In genomic region chr3L:3338882-3339590, dm6 we compare ENCODE assay signal across 4 fruit fly cellular contexts.
A peak's percentile ranks its signal among the peaks of the same experiment; 100 is the strongest.
TF ChIP-seq lines count a peak whose summit lies in the region.

No protein-coding gene starts in this region.

- no peak for TF ChIP-seq CTCF in whole organism, embryonic (GFP tag; optimal IDR thresholded peaks at IDR 0.05; lab: Kevin White, UChicago)

TF ChIP-seq in whole organism, adult, 20 proteins besides CTCF, POLR2A, EP300 and RAD21:
- TF ChIP-seq toe (GFP tag; optimal IDR thresholded peaks at IDR 0.05; lab: Kevin White, UChicago) (no peak), CG14711 (tag; optimal IDR thresholded peaks at IDR 0.05; lab: Kevin White, UChicago) (peak; percentile 6)

TF ChIP-seq in whole organism, embryonic, 481 proteins besides CTCF, POLR2A, EP300 and RAD21 (continues in another document):
- TF ChIP-seq CG14667 (GFP tag; IDR thresholded peaks at IDR 0.05; lab: Robert Waterston, UW) (no peak), ase (GFP tag; IDR thresholded peaks at IDR 0.05; lab: Robert Waterston, UW) (0 out of 3 replicates have a peak, but pooled peaks have one; percentile 24), CG12236 (GFP tag; optimal IDR thresholded peaks at IDR 0.05; lab: Kevin White, UChicago) (no peak), CG4820 (GFP tag; optimal IDR thresholded peaks at IDR 0.05; lab: Kevin White, UChicago) (no peak), CG1603 (tag; optimal IDR thresholded peaks at IDR 0.05; lab: Kevin White, UChicago) (peak; percentile 16), Fer1 (GFP tag; optimal IDR thresholded peaks at IDR 0.05; lab: Kevin White, UChicago) (no peak), CG8388 (GFP tag; optimal IDR thresholded peaks at IDR 0.05; lab: Kevin White, UChicago) (peak; percentile 28), al (GFP tag; IDR thresholded peaks at IDR 0.05; lab: Robert Waterston, UW) (no peak), tup (GFP tag; optimal IDR thresholded peaks at IDR 0.05; lab: Kevin White, UChicago) (no peak), CG3163 (GFP tag; optimal IDR thresholded peaks at IDR 0.05; lab: Kevin White, UChicago) (no peak), Mrtf (GFP tag; IDR thresholded peaks at IDR 0.05; lab: Robert Waterston, UW) (no peak), CG1529 (GFP tag; optimal IDR thresholded peaks at IDR 0.05; lab: Kevin White, UChicago) (no peak), CG1832 (GFP tag; optimal IDR thresholded peaks at IDR 0.05; lab: Kevin White, UChicago) (no peak), CG18764 (GFP tag; optimal IDR thresholded peaks at IDR 0.05; lab: Kevin White, UChicago) (no peak), BtbVII (GFP tag; optimal IDR thresholded peaks at IDR 0.05; lab: Kevin White, UChicago) (no peak), YL-1 (GFP tag; optimal IDR thresholded peaks at IDR 0.05; lab: Kevin White, UChicago) (no peak), CG7372 (GFP tag; IDR thresholded peaks at IDR 0.05; lab: Robert Waterston, UW) (no peak), tap (tag; optimal IDR thresholded peaks at IDR 0.05; lab: Kevin White, UChicago) (no peak), nmo (GFP tag; optimal IDR thresholded peaks at IDR 0.05; lab: Kevin White, UChicago) (peak; percentile 38), CG10565 (GFP tag; optimal IDR thresholded peaks at IDR 0.05; lab: Kevin White, UChicago) (no peak), CG1792 (GFP tag; optimal IDR thresholded peaks at IDR 0.05; lab: Kevin White, UChicago) (no peak), HLH3B (GFP tag; IDR thresholded peaks at IDR 0.05; lab: Robert Waterston, UW) (no peak), CG6854 (GFP tag; optimal IDR thresholded peaks at IDR 0.05; lab: Kevin White, UChicago) (no peak), Xrp1 (GFP tag; IDR thresholded peaks at IDR 0.05; lab: Robert Waterston, UW) (no peak), salm (tag; optimal IDR thresholded peaks at IDR 0.05; lab: Kevin White, UChicago) (no peak), CG17361 (GFP tag; IDR thresholded peaks at IDR 0.05; lab: Robert Waterston, UW) (no peak), cg (GFP tag; optimal IDR thresholded peaks at IDR 0.05; lab: Kevin White, UChicago) (no peak), Oaz (GFP tag; IDR thresholded peaks at IDR 0.05; lab: Robert Waterston, UW) (no peak), Hmr (GFP tag; optimal IDR thresholded peaks at IDR 0.05; lab: Kevin White, UChicago) (no peak), chn (GFP tag; optimal IDR thresholded peaks at IDR 0.05; lab: Kevin White, UChicago) (no peak), Vsx1 (GFP tag; optimal IDR thresholded peaks at IDR 0.05; lab: Kevin White, UChicago) (no peak), Drgx (GFP tag; IDR thresholded peaks at IDR 0.05; lab: Robert Waterston, UW) (peak; percentile 75)

TF ChIP-seq in whole organism, prepupa, 60 proteins besides CTCF, POLR2A, EP300 and RAD21 (continues in another document):
- peak; percentile 70 for TF ChIP-seq spab (GFP tag; optimal IDR thresholded peaks at IDR 0.05; lab: Kevin White, UChicago)
- TF ChIP-seq CG10669 (GFP tag; optimal IDR thresholded peaks at IDR 0.05; lab: Kevin White, UChicago) = peak; percentile 75
- TF ChIP-seq CG15336 (GFP tag; IDR thresholded peaks at IDR 0.05; lab: Robert Waterston, UW) = peak; percentile 77
- no peak for TF ChIP-seq Ets21C (GFP tag; optimal IDR thresholded peaks at IDR 0.05; lab: Kevin White, UChicago)
- TF ChIP-seq OdsH (GFP tag; optimal IDR thresholded peaks at IDR 0.05; lab: Kevin White, UChicago) = peak; percentile 48
- no peak for TF ChIP-seq Met (GFP tag; optimal IDR thresholded peaks at IDR 0.05; lab: Kevin White, UChicago)
- TF ChIP-seq Ets96B (tag; optimal IDR thresholded peaks at IDR 0.05; lab: Kevin White, UChicago) = peak; percentile 79
- no peak for TF ChIP-seq svp (GFP tag; lab: Kevin White, UChicago)
- no peak for TF ChIP-seq esn (GFP tag; optimal IDR thresholded peaks at IDR 0.05; lab: Kevin White, UChicago)
- TF ChIP-seq CG10631 (GFP tag; optimal IDR thresholded peaks at IDR 0.05; lab: Kevin White, UChicago) = peak; percentile 8
- TF ChIP-seq CG6792 (GFP tag; optimal IDR thresholded peaks at IDR 0.05; lab: Kevin White, UChicago) = no peak
- peak; percentile 12 for TF ChIP-seq net (GFP tag; optimal IDR thresholded peaks at IDR 0.05; lab: Kevin White, UChicago)
- TF ChIP-seq Hr39 (GFP tag; optimal IDR thresholded peaks at IDR 0.05; lab: Kevin White, UChicago) = no peak
- TF ChIP-seq eg (GFP tag; IDR thresholded peaks at IDR 0.05; lab: Robert Waterston, UW) = peak; percentile 75
- peak; percentile 44 for TF ChIP-seq CG9139 (GFP tag; optimal IDR thresholded peaks at IDR 0.05; lab: Kevin White, UChicago)
- peak; percentile 23 for TF ChIP-seq pdm3 (GFP tag; optimal IDR thresholded peaks at IDR 0.05; lab: Kevin White, UChicago)
- TF ChIP-seq CG16779 (tag; optimal IDR thresholded peaks at IDR 0.05; lab: Kevin White, UChicago) = peak; percentile 30
- TF ChIP-seq CG8119 (GFP tag; IDR thresholded peaks at IDR 0.05; lab: Robert Waterston, UW) = peak; percentile 89
- TF ChIP-seq CG6808 (GFP tag; optimal IDR thresholded peaks at IDR 0.05; lab: Kevin White, UChicago) = peak; percentile 70
- peak; percentile 78 for TF ChIP-seq CG6276 (GFP tag; optimal IDR thresholded peaks at IDR 0.05; lab: Kevin White, UChicago)
- TF ChIP-seq fkh (GFP tag; optimal IDR thresholded peaks at IDR 0.05; lab: Kevin White, UChicago) = no peak
- TF ChIP-seq CG3032 (tag; optimal IDR thresholded peaks at IDR 0.05; lab: Kevin White, UChicago) = peak; percentile 77
- TF ChIP-seq topi (GFP tag; optimal IDR thresholded peaks at IDR 0.05; lab: Kevin White, UChicago) = peak; percentile 18
- TF ChIP-seq Eip93F (GFP tag; optimal IDR thresholded peaks at IDR 0.05; lab: Kevin White, UChicago) = no peak
- no peak for TF ChIP-seq Eip75B (GFP tag; optimal IDR thresholded peaks at IDR 0.05; lab: Kevin White, UChicago)
- TF ChIP-seq CG32006 (GFP tag; optimal IDR thresholded peaks at IDR 0.05; lab: Kevin White, UChicago) = peak; percentile 85
- peak in 1 of 2 experiments; percentile 51 for TF ChIP-seq salr (GFP tag; optimal IDR thresholded peaks at IDR 0.05; lab: Kevin White, UChicago)
- no peak for TF ChIP-seq CG8319 (GFP tag; optimal IDR thresholded peaks at IDR 0.05; lab: Kevin White, UChicago)
- TF ChIP-seq dac (GFP tag; optimal IDR thresholded peaks at IDR 0.05; lab: Kevin White, UChicago) = peak; percentile 59
- peak; percentile 44 for TF ChIP-seq Sox14 (GFP tag; optimal IDR thresholded peaks at IDR 0.05; lab: Kevin White, UChicago)
- no peak; the same call in 1 of the 2 replicates for TF ChIP-seq Gug (GFP tag; IDR thresholded peaks at IDR 0.05; lab: Robert Waterston, UW)
- TF ChIP-seq CG31627 (GFP tag; optimal IDR thresholded peaks at IDR 0.05; lab: Kevin White, UChicago) = no peak
- TF ChIP-seq Eip78C (GFP tag; lab: Kevin White, UChicago) = peak; percentile 58

TF ChIP-seq in whole organism, pupa, 21 proteins besides CTCF, POLR2A, EP300 and RAD21:
- TF ChIP-seq CG4496 (GFP tag; IDR thresholded peaks at IDR 0.05; lab: Robert Waterston, UW) = peak; percentile 33; the same call in 1 of the 3 replicates
- TF ChIP-seq CG9948 (tag; optimal IDR thresholded peaks at IDR 0.05; lab: Kevin White, UChicago) = peak; percentile 63
- peak; percentile 53 for TF ChIP-seq gl (tag; optimal IDR thresholded peaks at IDR 0.05; lab: Kevin White, UChicago)
- peak; percentile 39; the same call in 2 of the 3 replicates for TF ChIP-seq fd96Ca (GFP tag; IDR thresholded peaks at IDR 0.05; lab: Robert Waterston, UW)
- peak; percentile 66 for TF ChIP-seq CG12605 (GFP tag; IDR thresholded peaks at IDR 0.05; lab: Robert Waterston, UW)
- peak; percentile 78 for TF ChIP-seq CG17806 (tag; optimal IDR thresholded peaks at IDR 0.05; lab: Kevin White, UChicago)
- peak; percentile 65 for TF ChIP-seq CG15710 (tag; optimal IDR thresholded peaks at IDR 0.05; lab: Kevin White, UChicago)
- TF ChIP-seq Snoo (tag; optimal IDR thresholded peaks at IDR 0.05; lab: Kevin White, UChicago) = no peak
- peak; percentile 89 for TF ChIP-seq CG14655 (GFP tag; optimal IDR thresholded peaks at IDR 0.05; lab: Kevin White, UChicago)
- no peak for TF ChIP-seq CG10348 (GFP tag; IDR thresholded peaks at IDR 0.05; lab: Robert Waterston, UW)
- TF ChIP-seq D1 (tag; optimal IDR thresholded peaks at IDR 0.05; lab: Kevin White, UChicago) = no peak
- peak; percentile 47 for TF ChIP-seq Ets98B (GFP tag; IDR thresholded peaks at IDR 0.05; lab: Robert Waterston, UW)
- TF ChIP-seq CG8159 (tag; optimal IDR thresholded peaks at IDR 0.05; lab: Kevin White, UChicago) = peak; percentile 83
- TF ChIP-seq CG13204 (GFP tag; optimal IDR thresholded peaks at IDR 0.05; lab: Kevin White, UChicago) = no peak
- peak; percentile 11 for TF ChIP-seq CG34367 (tag; optimal IDR thresholded peaks at IDR 0.05; lab: Kevin White, UChicago)
- no peak for TF ChIP-seq EcR (GFP tag; optimal IDR thresholded peaks at IDR 0.05; lab: Kevin White, UChicago)
- peak; percentile 55 for TF ChIP-seq Pif1A (GFP tag; optimal IDR thresholded peaks at IDR 0.05; lab: Kevin White, UChicago)
- TF ChIP-seq CG32121 (GFP tag; IDR thresholded peaks at IDR 0.05; lab: Robert Waterston, UW) = peak; percentile 55
- peak; percentile 17 for TF ChIP-seq Pif1B (GFP tag; optimal IDR thresholded peaks at IDR 0.05; lab: Kevin White, UChicago)
- TF ChIP-seq rn (GFP tag; IDR thresholded peaks at IDR 0.05; lab: Robert Waterston, UW) = no peak
- TF ChIP-seq CG8301 (tag; optimal IDR thresholded peaks at IDR 0.05; lab: Kevin White, UChicago) = peak; percentile 83
